Fruit fly (Drosophila melanogaster) whole organism, prepupa: ENCODE data around the gene Ork1.

Experiments used
- Blimp-1 ChIP-seq: fragments of 200-800 bp; sonication (Bioruptor generic); optimal IDR thresholded peaks from 3 replicates; lab custom pipeline; 2017; ENCODE audit warnings: missing biosample characterization, missing genetic modification characterization, mild to moderate bottlenecking, moderate library complexity, missing genetic modification reagents
- CG11902 ChIP-seq: fragments of 200-800 bp; sonication (Bioruptor generic); optimal IDR thresholded peaks from 3 replicates; lab custom pipeline; 2016; ENCODE audit warnings: missing biosample characterization, missing genetic modification characterization
- CG31627 ChIP-seq: fragments of 200-800 bp; sonication (Bioruptor generic); optimal IDR thresholded peaks from 3 replicates; lab custom pipeline; 2016; ENCODE audit warnings: missing biosample characterization, missing genetic modification characterization
- CG32006 ChIP-seq: fragments of 200-800 bp; sonication (Bioruptor generic); optimal IDR thresholded peaks from 3 replicates; lab custom pipeline; 2017; ENCODE audit warnings: missing biosample characterization, mild to moderate bottlenecking, missing genetic modification characterization
- CG3919 ChIP-seq: fragments of 200-800 bp; sonication (Bioruptor generic); optimal IDR thresholded peaks from 3 replicates; lab custom pipeline; 2016; ENCODE audit warnings: missing biosample characterization, missing genetic modification characterization
- CG6163 ChIP-seq: fragments of 200-800 bp; sonication (Bioruptor generic); IDR thresholded peaks from 3 replicates; pipeline ENCODE4 v1.3.6; 2022; ENCODE audit warnings: missing biosample characterization, missing genetic modification characterization
- CG6276 ChIP-seq: fragments of 200-800 bp; sonication (Bioruptor generic); optimal IDR thresholded peaks from 2 replicates; lab custom pipeline; 2017; ENCODE audit warnings: missing biosample characterization, mild to moderate bottlenecking, missing genetic modification characterization
- CG6792 ChIP-seq: fragments of 200-800 bp; sonication (Bioruptor generic); optimal IDR thresholded peaks from 3 replicates; lab custom pipeline; 2016; ENCODE audit warnings: missing biosample characterization, missing genetic modification characterization
- CG6808 ChIP-seq: fragments of 200-800 bp; sonication (Bioruptor generic); optimal IDR thresholded peaks from 3 replicates; lab custom pipeline; 2017; ENCODE audit warnings: missing biosample characterization, missing genetic modification characterization, mild to moderate bottlenecking, moderate library complexity, missing genetic modification reagents
- CG8119 ChIP-seq: fragments of 200-800 bp; sonication (Bioruptor generic); IDR thresholded peaks from 3 replicates; pipeline ENCODE4 v1.3.6; 2022; ENCODE audit warnings: missing biosample characterization, missing genetic modification characterization
- CG9139 ChIP-seq: fragments of 200-800 bp; sonication (Bioruptor generic); optimal IDR thresholded peaks from 3 replicates; lab custom pipeline; 2017; ENCODE audit warnings: missing biosample characterization, mild to moderate bottlenecking, missing genetic modification characterization
- Eip75B ChIP-seq: fragments of 200-800 bp; sonication (Bioruptor generic); optimal IDR thresholded peaks from 3 replicates; lab custom pipeline; 2016; ENCODE audit warnings: missing biosample characterization, missing genetic modification characterization
- Eip78C ChIP-seq: fragments of 200-800 bp; sonication (Bioruptor generic); peaks from one replicate; lab custom pipeline; 2016; ENCODE audit warnings: missing biosample characterization, missing genetic modification characterization
- Ets21C ChIP-seq: fragments of 200-800 bp; sonication (Bioruptor generic); optimal IDR thresholded peaks from 3 replicates; lab custom pipeline; 2016; ENCODE audit warnings: missing biosample characterization, missing genetic modification characterization
- Ets96B ChIP-seq: fragments of 200-800 bp; optimal IDR thresholded peaks from 2 replicates; lab custom pipeline; 2019; ENCODE audit warnings: missing biosample characterization, mild to moderate bottlenecking, missing genetic modification characterization, moderate library complexity
- Gug ChIP-seq: fragments of 200-800 bp; sonication (Bioruptor generic); IDR thresholded peaks from 2 replicates; pipeline ENCODE4 v1.3.6; 2022; ENCODE audit warnings: missing biosample characterization, missing genetic modification characterization
- Hr38 ChIP-seq: sonication (Bioruptor generic); optimal IDR thresholded peaks from 2 replicates; lab custom pipeline; 2016; ENCODE audit warnings: missing biosample characterization, missing genetic modification characterization
- Hr39 ChIP-seq: fragments of 200-800 bp; sonication (Bioruptor generic); optimal IDR thresholded peaks from 2 replicates; lab custom pipeline; 2016; ENCODE audit warnings: missing biosample characterization, missing genetic modification characterization
- Met ChIP-seq: fragments of 200-800 bp; sonication (Bioruptor generic); optimal IDR thresholded peaks from 3 replicates; lab custom pipeline; 2016; ENCODE audit warnings: missing biosample characterization, missing genetic modification characterization
- OdsH ChIP-seq: fragments of 200-800 bp; sonication (Bioruptor generic); optimal IDR thresholded peaks from 3 replicates; lab custom pipeline; 2016; ENCODE audit warnings: missing biosample characterization, missing genetic modification characterization
- Sox102F ChIP-seq: fragments of 200-800 bp; sonication (Bioruptor generic); optimal IDR thresholded peaks from 2 replicates; lab custom pipeline; 2016; ENCODE audit warnings: missing biosample characterization, mild to moderate bottlenecking, missing genetic modification characterization
- Sox15 ChIP-seq: fragments of 200-800 bp; sonication (Bioruptor generic); optimal IDR thresholded peaks from 3 replicates; lab custom pipeline; 2016; ENCODE audit warnings: missing biosample characterization, missing genetic modification characterization
- cyc ChIP-seq: fragments of 200-800 bp; sonication (Bioruptor generic); optimal IDR thresholded peaks from 3 replicates; lab custom pipeline; 2016; ENCODE audit warnings: missing biosample characterization, missing genetic modification characterization
- dac ChIP-seq: fragments of 200-800 bp; sonication (Bioruptor generic); optimal IDR thresholded peaks from 2 replicates; lab custom pipeline; 2017; ENCODE audit warnings: missing biosample characterization, mild to moderate bottlenecking, missing genetic modification characterization
- esn ChIP-seq: fragments of 200-800 bp; sonication (Bioruptor generic); optimal IDR thresholded peaks from 2 replicates; lab custom pipeline; 2016; ENCODE audit warnings: missing biosample characterization, mild to moderate bottlenecking, missing genetic modification characterization, moderate library complexity
- fd85E ChIP-seq: fragments of 200-800 bp; sonication (Bioruptor generic); optimal IDR thresholded peaks from 3 replicates; lab custom pipeline; 2016; ENCODE audit warnings: missing biosample characterization, missing genetic modification characterization
- fkh ChIP-seq: fragments of 200-800 bp; sonication (Bioruptor generic); optimal IDR thresholded peaks from 3 replicates; lab custom pipeline; 2017; ENCODE audit warnings: missing biosample characterization, mild to moderate bottlenecking, missing genetic modification characterization, moderate library complexity
- lz ChIP-seq: fragments of 200-800 bp; sonication (Bioruptor generic); optimal IDR thresholded peaks from 3 replicates; lab custom pipeline; 2016; ENCODE audit warnings: missing biosample characterization, missing genetic modification characterization
- net ChIP-seq: fragments of 200-800 bp; sonication (Bioruptor generic); optimal IDR thresholded peaks from 3 replicates; lab custom pipeline; 2016; ENCODE audit warnings: missing biosample characterization, missing genetic modification characterization
- pdm3 ChIP-seq: fragments of 200-800 bp; sonication (Bioruptor generic); optimal IDR thresholded peaks from 3 replicates; lab custom pipeline; 2016; ENCODE audit warnings: missing biosample characterization, missing genetic modification characterization
- salr ChIP-seq, 2 experiments: fragments of 200-800 bp; sonication (Bioruptor generic); optimal IDR thresholded peaks; 3 replicates each; lab custom pipeline; 2016 to 2018; ENCODE audit warnings: missing biosample characterization in 2 of 2, missing genetic modification characterization in 2 of 2, mild to moderate bottlenecking in 1 of 2
- spab ChIP-seq: fragments of 200-800 bp; sonication (Bioruptor generic); optimal IDR thresholded peaks from 2 replicates; lab custom pipeline; 2017; ENCODE audit warnings: missing biosample characterization, mild to moderate bottlenecking, missing genetic modification characterization, missing genetic modification reagents
- svp ChIP-seq: fragments of 200-800 bp; sonication (Bioruptor generic); peaks from one replicate; lab custom pipeline; 2016; ENCODE audit warnings: missing biosample characterization, missing genetic modification characterization
- topi ChIP-seq: fragments of 200-800 bp; sonication (Bioruptor generic); optimal IDR thresholded peaks from 3 replicates; lab custom pipeline; 2016; ENCODE audit warnings: missing biosample characterization, missing genetic modification characterization

Gene Ork1

DNA sequence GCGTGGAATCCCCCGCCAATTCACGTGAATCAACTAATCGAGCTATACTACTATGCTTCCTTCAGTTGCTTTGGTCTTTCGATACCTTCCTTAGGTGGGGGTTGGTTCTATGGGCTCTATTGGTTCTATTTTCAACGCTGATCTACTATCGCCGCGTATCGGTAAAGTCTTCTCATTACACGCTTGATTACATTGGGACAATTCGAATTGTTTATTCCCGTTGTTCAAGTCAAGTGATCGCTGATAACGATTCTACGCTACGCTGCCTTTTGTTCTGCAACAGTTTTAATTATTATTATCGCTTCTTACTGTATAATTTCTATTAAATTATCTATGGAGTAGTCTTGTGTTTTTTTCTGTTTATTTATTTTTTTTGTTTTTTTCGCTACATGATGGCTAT is 3.4 kb downstream of the Ork1 start:
- TF ChIP-seq spab (GFP tag; lab: Kevin White, UChicago), result no peak
- TF ChIP-seq CG32006 (GFP tag; lab: Kevin White, UChicago), result no peak
- TF ChIP-seq Sox15 (GFP tag; lab: Kevin White, UChicago), result no peak
- TF ChIP-seq Ets96B (tag; lab: Kevin White, UChicago), result no peak
- TF ChIP-seq Eip78C (GFP tag; lab: Kevin White, UChicago), result peak; percentile 1
- no peak for TF ChIP-seq salr (GFP tag; optimal IDR thresholded peaks at IDR 0.05; lab: Kevin White, UChicago)
- TF ChIP-seq svp (GFP tag; lab: Kevin White, UChicago), result no peak

DNA sequence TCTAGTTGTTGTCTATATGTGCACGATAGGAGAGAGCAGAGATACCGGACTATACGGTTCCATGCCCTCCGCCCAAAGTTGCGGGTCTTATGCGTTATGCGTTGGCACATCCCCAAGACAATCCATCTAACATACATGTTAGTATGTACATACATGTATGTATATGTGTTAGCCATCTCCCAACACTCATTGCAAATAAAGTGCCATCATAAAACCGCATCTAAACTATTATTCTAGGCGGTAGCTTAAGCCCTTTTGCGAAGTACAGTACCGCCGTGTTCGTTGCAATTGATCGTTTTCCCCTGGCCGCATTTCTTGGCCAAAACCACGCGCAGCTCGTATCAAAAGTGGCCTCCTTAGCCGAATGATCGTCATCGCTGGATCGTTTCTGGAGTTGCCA is 4.6 kb downstream of the Ork1 start:
- peak; percentile 49 for TF ChIP-seq Eip78C (GFP tag; lab: Kevin White, UChicago)
- no peak for TF ChIP-seq Hr38 (GFP tag; lab: Kevin White, UChicago)
- TF ChIP-seq CG6163, result 0 out of 3 replicates have a peak, but pooled peaks have one; percentile 11
- peak; percentile 72 for TF ChIP-seq svp (GFP tag; lab: Kevin White, UChicago)
- no peak for TF ChIP-seq fd85E (GFP tag; lab: Kevin White, UChicago)
- no peak for TF ChIP-seq CG6276 (GFP tag; lab: Kevin White, UChicago)
- TF ChIP-seq CG8119 (GFP tag; lab: Robert Waterston, UW), result no peak
- TF ChIP-seq CG32006 (GFP tag; lab: Kevin White, UChicago), result peak; percentile 17
- TF ChIP-seq CG11902, result no peak
- TF ChIP-seq Gug, result no peak
- TF ChIP-seq, all 60 proteins: peak for 4

DNA sequence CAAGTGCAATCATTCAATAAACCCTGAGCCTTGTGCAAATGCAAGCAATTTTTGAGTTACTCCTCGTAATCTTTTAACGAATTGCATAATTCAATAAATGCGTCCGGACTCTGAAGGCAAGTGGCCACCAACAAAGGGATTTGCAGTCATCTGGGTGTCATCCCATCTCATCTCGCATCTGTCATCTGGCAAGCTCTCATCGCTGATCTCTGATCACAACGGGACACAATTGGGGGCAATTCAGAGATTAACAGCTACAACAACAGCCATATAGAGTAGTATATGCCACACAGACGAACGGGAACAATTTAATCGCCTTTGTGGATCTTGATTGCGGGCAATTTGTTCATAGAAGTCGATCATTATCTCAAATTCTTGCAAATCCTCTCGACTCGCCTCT is 7.3 kb downstream of the Ork1 start:
- peak; percentile 92 for TF ChIP-seq svp (GFP tag; lab: Kevin White, UChicago)
- no peak for TF ChIP-seq CG31627 (GFP tag; lab: Kevin White, UChicago)

DNA sequence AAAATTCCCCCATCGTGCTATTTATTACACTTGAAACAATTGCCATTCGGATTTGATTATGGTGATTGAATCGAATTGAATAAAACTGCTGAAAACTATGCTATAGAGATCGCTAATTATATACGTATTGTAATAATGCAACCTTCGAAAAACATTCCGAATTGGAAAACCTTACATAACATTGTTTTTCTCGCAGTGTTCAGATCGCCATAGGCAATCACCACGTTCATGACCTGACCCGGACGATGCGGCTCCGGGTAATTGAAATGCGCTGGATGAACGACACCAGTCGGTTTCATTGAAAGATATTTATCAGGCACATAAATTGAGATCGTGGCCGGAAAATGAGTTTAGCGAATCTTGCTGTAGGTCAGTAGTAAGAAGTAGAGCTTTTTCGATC is 8.3 kb downstream of the Ork1 start:
- TF ChIP-seq CG3919 (peak; percentile 18), lz (peak; percentile 23), cyc (GFP tag; lab: Kevin White, UChicago) (peak; percentile 16), Hr39 (peak; percentile 26), CG9139 (GFP tag; lab: Kevin White, UChicago) (no peak), Ets96B (tag; lab: Kevin White, UChicago) (no peak), dac (GFP tag; lab: Kevin White, UChicago) (no peak), svp (GFP tag; lab: Kevin White, UChicago) (peak; percentile 88), OdsH (GFP tag; lab: Kevin White, UChicago) (no peak), esn (GFP tag; lab: Kevin White, UChicago) (peak; percentile 22), net (GFP tag; lab: Kevin White, UChicago) (no peak), Met (GFP tag; lab: Kevin White, UChicago) (peak; percentile 32), Eip75B (no peak), pdm3 (GFP tag; lab: Kevin White, UChicago) (peak; percentile 17), Blimp-1 (GFP tag; lab: Kevin White, UChicago) (no peak), CG6808 (no peak), Sox102F (peak; percentile 24), Eip78C (GFP tag; lab: Kevin White, UChicago) (peak; percentile 51), CG6792 (peak; percentile 1), topi (peak; percentile 31), Ets21C (GFP tag; lab: Kevin White, UChicago) (no peak), fkh (GFP tag; lab: Kevin White, UChicago) (no peak), CG31627 (GFP tag; lab: Kevin White, UChicago) (peak; percentile 17)
